Fruit fly (Drosophila melanogaster): Measurements from ENCODE around the gene CG15412.

DNA sequence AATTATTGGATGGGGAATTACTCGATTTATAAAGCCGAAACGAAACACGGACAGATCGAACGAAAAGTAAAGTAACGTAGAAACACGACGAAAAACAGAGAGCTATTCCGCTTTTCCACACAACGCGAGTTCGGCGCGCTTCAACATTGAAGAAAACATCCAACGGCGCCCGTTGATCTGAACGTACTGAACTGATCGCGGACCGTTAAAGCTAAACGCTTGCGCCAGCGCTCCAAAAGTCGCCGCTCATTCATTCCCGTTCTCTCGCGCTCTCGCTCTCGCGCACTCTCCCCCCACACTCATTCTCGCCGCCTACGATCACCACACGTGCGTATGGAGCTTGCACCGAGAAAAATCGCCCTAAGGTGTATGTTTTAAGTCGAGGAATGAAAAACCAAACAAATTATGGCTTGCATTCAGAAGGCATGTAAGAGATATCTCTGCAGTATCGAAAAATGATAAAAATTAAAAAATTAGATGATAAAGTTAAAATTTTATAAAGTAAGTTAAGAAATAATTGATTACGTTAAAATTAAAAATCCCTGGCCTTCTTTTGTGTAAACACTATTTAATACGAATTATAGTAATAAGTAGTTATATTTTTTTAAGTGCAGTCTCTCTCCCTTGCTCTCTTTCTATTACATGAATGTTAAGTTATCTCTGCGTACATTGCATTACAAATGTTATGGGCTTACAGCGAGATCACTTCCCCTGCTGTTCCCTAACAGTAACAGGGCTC, 20.7 kb downstream of the CG15412 start, which contains the start of gene E23:
- no peak for TF ChIP-seq CG8478 (optimal IDR thresholded peaks at IDR 0.05)
- TF ChIP-seq CTCF (optimal IDR thresholded peaks at IDR 0.05): no peak
